Fruit fly (Drosophila melanogaster) whole organism, wandering third instar larva: ENCODE data around the gene rtet.
A peak's percentile ranks its signal among the peaks of the same experiment; 100 is the strongest.

ENCODE experiments used
- Abd-B ChIP-seq: fragments of >200 bp; optimal IDR thresholded peaks from 2 replicates; lab custom pipeline; 2017; ENCODE audit warnings: missing biosample characterization, missing genetic modification characterization
- CG32264 ChIP-seq: fragments of 200-800 bp; sonication (Bioruptor generic); optimal IDR thresholded peaks from 2 replicates; lab custom pipeline; 2016; ENCODE audit warnings: missing biosample characterization, missing genetic modification characterization
- CG9705 ChIP-seq: fragments of 200-800 bp; sonication (Bioruptor generic); optimal IDR thresholded peaks from 2 replicates; lab custom pipeline; 2018; ENCODE audit warnings: missing biosample characterization, mild to moderate bottlenecking, missing genetic modification characterization
- CrebA ChIP-seq: fragments of 200-800 bp; sonication (Bioruptor generic); optimal IDR thresholded peaks from 2 replicates; lab custom pipeline; 2016; ENCODE audit warnings: missing biosample characterization, mild to moderate bottlenecking, missing genetic modification characterization, borderline replicate concordance
- Dfd ChIP-seq: fragments of >200 bp; optimal IDR thresholded peaks from 2 replicates; lab custom pipeline; 2017; ENCODE audit warnings: missing biosample characterization, missing genetic modification characterization
- Dif ChIP-seq: fragments of 200-275, 200-300 bp; sonication (Bioruptor generic); optimal IDR thresholded peaks from 2 replicates; lab custom pipeline; 2018; ENCODE audit warnings: missing biosample characterization, missing genetic modification characterization; ENCODE audit not compliant: partially characterized antibody
- GATAd ChIP-seq: sonication (Bioruptor generic); optimal IDR thresholded peaks from 2 replicates; lab custom pipeline; 2016; ENCODE audit warnings: missing biosample characterization, missing genetic modification characterization
- HLH106 ChIP-seq: fragments of 200-800 bp; optimal IDR thresholded peaks from 3 replicates; lab custom pipeline; 2019; ENCODE audit warnings: missing biosample characterization, mild to moderate bottlenecking, missing genetic modification characterization, moderate library complexity
- Hnf4 ChIP-seq: fragments of 200-800 bp; sonication (Bioruptor generic); optimal IDR thresholded peaks from 2 replicates; lab custom pipeline; 2016; ENCODE audit warnings: missing biosample characterization, mild to moderate bottlenecking, missing genetic modification characterization
- Hr78 ChIP-seq: fragments of >200 bp; optimal IDR thresholded peaks from 2 replicates; lab custom pipeline; 2017; ENCODE audit warnings: missing biosample characterization, missing genetic modification characterization
- Hr83 ChIP-seq: fragments of 200-300 bp; sonication (Bioruptor generic); optimal IDR thresholded peaks from 2 replicates; lab custom pipeline; 2016; ENCODE audit warnings: missing biosample characterization, mild to moderate bottlenecking, missing genetic modification characterization, moderate library complexity; ENCODE audit not compliant: poor library complexity, severe bottlenecking
- Jra ChIP-seq: sonication (Bioruptor generic); optimal IDR thresholded peaks from 2 replicates; lab custom pipeline; 2016; ENCODE audit warnings: missing biosample characterization, missing genetic modification characterization
- Mio ChIP-seq: sonication (Bioruptor generic); optimal IDR thresholded peaks from 2 replicates; lab custom pipeline; 2016; ENCODE audit warnings: missing biosample characterization, missing genetic modification characterization
- Myc ChIP-seq: fragments of >200 bp; optimal IDR thresholded peaks from 2 replicates; lab custom pipeline; 2017
- N ChIP-seq: fragments of >200 bp; optimal IDR thresholded peaks from 2 replicates; lab custom pipeline; 2018; ENCODE audit warnings: missing biosample characterization, missing external identifiers, missing genetic modification characterization
- OdsH ChIP-seq: fragments of 200-800 bp; sonication (Bioruptor generic); optimal IDR thresholded peaks from 2 replicates; lab custom pipeline; 2016; ENCODE audit warnings: missing biosample characterization, mild to moderate bottlenecking, missing genetic modification characterization
- Rel ChIP-seq, 2 experiments: fragments of 200-800 bp; sonication (Bioruptor generic) in 1 of 2; optimal IDR thresholded peaks; 2 replicates in 1 of 2; 3 replicates in 1 of 2; lab custom pipeline; 2016 to 2019; ENCODE audit warnings: mild to moderate bottlenecking in 2 of 2, missing biosample characterization in 2 of 2, missing genetic modification characterization in 2 of 2, moderate library complexity in 1 of 2
- Sp1 ChIP-seq: fragments of 200-800 bp; sonication (Bioruptor generic); optimal IDR thresholded peaks from 3 replicates; lab custom pipeline; 2019; ENCODE audit warnings: missing biosample characterization, mild to moderate bottlenecking, missing genetic modification characterization, moderate library complexity
- Vsx2 ChIP-seq: fragments of 200-300, 225-300 bp; sonication (Bioruptor generic); optimal IDR thresholded peaks from 2 replicates; lab custom pipeline; 2018; ENCODE audit warnings: missing biosample characterization, missing genetic modification characterization; ENCODE audit not compliant: partially characterized antibody
- br ChIP-seq: fragments of 200-800 bp; sonication (Bioruptor generic); optimal IDR thresholded peaks from 2 replicates; lab custom pipeline; 2016; ENCODE audit warnings: missing biosample characterization, missing genetic modification characterization
- brk ChIP-seq: fragments of 200-800 bp; sonication (Bioruptor generic); optimal IDR thresholded peaks from 2 replicates; lab custom pipeline; 2016; ENCODE audit warnings: missing biosample characterization, mild to moderate bottlenecking, missing genetic modification characterization
- dl ChIP-seq, 2 experiments: fragments of 175-275, 200-275 bp in 1 of 2; fragments of 200-275 bp in 1 of 2; sonication (Bioruptor generic); optimal IDR thresholded peaks; lab custom pipeline; 2018; ENCODE audit warnings: mild to moderate bottlenecking in 2 of 2, missing biosample characterization in 2 of 2, missing genetic modification characterization in 2 of 2, moderate library complexity in 2 of 2; ENCODE audit not compliant: partially characterized antibody in 2 of 2, insufficient read depth in 1 of 2
- dmrt93B ChIP-seq: fragments of 200-800 bp; sonication (Bioruptor generic); optimal IDR thresholded peaks from 2 replicates; lab custom pipeline; 2018; ENCODE audit warnings: missing biosample characterization, mild to moderate bottlenecking, missing genetic modification characterization
- dsf ChIP-seq: sonication (Bioruptor generic); optimal IDR thresholded peaks from 2 replicates; lab custom pipeline; 2016; ENCODE audit warnings: missing biosample characterization, missing genetic modification characterization, borderline replicate concordance
- ey ChIP-seq: fragments of 200-800 bp; sonication (Bioruptor generic); optimal IDR thresholded peaks from 2 replicates; lab custom pipeline; 2016; ENCODE audit warnings: missing biosample characterization, missing genetic modification characterization
- foxo ChIP-seq, 2 experiments: fragments of 200-800 bp; sonication (Bioruptor generic); optimal IDR thresholded peaks; 2 replicates in 1 of 2; 3 replicates in 1 of 2; lab custom pipeline; 2016 to 2017; ENCODE audit warnings: missing biosample characterization in 2 of 2, missing genetic modification characterization in 2 of 2
- fru ChIP-seq: fragments of 200-800 bp; sonication (Bioruptor generic); optimal IDR thresholded peaks from 3 replicates; lab custom pipeline; 2016; ENCODE audit warnings: missing biosample characterization, mild to moderate bottlenecking, missing genetic modification characterization
- h ChIP-seq: fragments of 200-800 bp; sonication (Bioruptor generic); optimal IDR thresholded peaks from 3 replicates; lab custom pipeline; 2016; ENCODE audit warnings: missing biosample characterization, mild to moderate bottlenecking, missing genetic modification characterization
- jim ChIP-seq: fragments of 175-275, 200-325 bp; sonication (Bioruptor generic); optimal IDR thresholded peaks from 2 replicates; lab custom pipeline; 2016; ENCODE audit warnings: missing biosample characterization, mild to moderate bottlenecking, missing genetic modification characterization
- lola ChIP-seq: fragments of >200 bp; optimal IDR thresholded peaks from 2 replicates; lab custom pipeline; 2017; ENCODE audit warnings: missing biosample characterization, missing genetic modification characterization
- pan ChIP-seq: fragments of >200 bp; optimal IDR thresholded peaks from 2 replicates; lab custom pipeline; 2017
- psq ChIP-seq: fragments of 200-800 bp; sonication (Bioruptor generic); optimal IDR thresholded peaks from 3 replicates; lab custom pipeline; 2017; ENCODE audit warnings: missing biosample characterization, mild to moderate bottlenecking, missing genetic modification characterization, moderate library complexity
- rgr ChIP-seq: fragments of 200-800 bp; sonication (Bioruptor generic); optimal IDR thresholded peaks from 3 replicates; lab custom pipeline; 2016; ENCODE audit warnings: missing biosample characterization, mild to moderate bottlenecking, missing genetic modification characterization
- sage ChIP-seq: fragments of 200-800 bp; sonication (Bioruptor generic); optimal IDR thresholded peaks from 2 replicates; lab custom pipeline; 2016; ENCODE audit warnings: missing biosample characterization, mild to moderate bottlenecking, missing genetic modification characterization
- sv ChIP-seq: fragments of 200-800 bp; sonication (Bioruptor generic); optimal IDR thresholded peaks from 3 replicates; lab custom pipeline; 2016; ENCODE audit warnings: missing biosample characterization, missing genetic modification characterization
- tai ChIP-seq: sonication (Bioruptor generic); optimal IDR thresholded peaks from 2 replicates; lab custom pipeline; 2016; ENCODE audit warnings: missing biosample characterization, missing genetic modification characterization
- usp ChIP-seq: fragments of >200 bp; optimal IDR thresholded peaks from 2 replicates; lab custom pipeline; 2017; ENCODE audit warnings: missing biosample characterization, missing genetic modification characterization
- woc ChIP-seq: sonication (Bioruptor generic); optimal IDR thresholded peaks from 2 replicates; lab custom pipeline; 2016; ENCODE audit warnings: missing biosample characterization, mild to moderate bottlenecking, missing genetic modification characterization

Gene rtet

dm6 chr3R:21107907-21108591, at the start of gene rtet, which contains the start of gene Sec15:
Gene rtet (plus strand): TSS chr3R:21108446.
Gene Sec15 (minus strand): TSS chr3R:21107972.
- TF ChIP-seq N (GFP tag; lab: Kevin White, UChicago) = no peak
- TF ChIP-seq dsf (GFP tag; lab: Kevin White, UChicago) = peak; percentile 21
- no peak for TF ChIP-seq Dfd (GFP tag; lab: Kevin White, UChicago)
- TF ChIP-seq Hnf4 (GFP tag; lab: Kevin White, UChicago) = no peak
- no peak for TF ChIP-seq br (GFP tag; lab: Kevin White, UChicago)
- TF ChIP-seq ey (GFP tag; lab: Kevin White, UChicago) = peak; percentile 34
- TF ChIP-seq psq (GFP tag; lab: Kevin White, UChicago) = peak; percentile 57
- no peak for TF ChIP-seq dmrt93B (GFP tag; lab: Kevin White, UChicago)
- TF ChIP-seq Vsx2 (GFP tag; lab: Kevin White, UChicago) = peak; percentile 100
- no peak for TF ChIP-seq pan (lab: Kevin White, UChicago)
- TF ChIP-seq Myc (lab: Kevin White, UChicago) = no peak
- TF ChIP-seq jim (GFP tag; lab: Kevin White, UChicago) = no peak
- TF ChIP-seq HLH106 (tag; lab: Kevin White, UChicago) = peak; percentile 37
- TF ChIP-seq fru (GFP tag; lab: Kevin White, UChicago) = no peak
- peak; percentile 46 for TF ChIP-seq sv
- peak in 1 of 2 experiments; percentile 40 for TF ChIP-seq foxo (GFP tag; optimal IDR thresholded peaks at IDR 0.05; lab: Kevin White, UChicago)
- no peak for TF ChIP-seq CG32264 (GFP tag; lab: Kevin White, UChicago)
- TF ChIP-seq h (GFP tag; lab: Kevin White, UChicago) = no peak
- TF ChIP-seq Mio (GFP tag; lab: Kevin White, UChicago) = no peak
- peak; percentile 100 for TF ChIP-seq Dif
- TF ChIP-seq sage (GFP tag; lab: Kevin White, UChicago) = no peak
- peak; percentile 72 to 98 for TF ChIP-seq dl (GFP tag; optimal IDR thresholded peaks at IDR 0.05; lab: Kevin White, UChicago; ENCODE audit: insufficient read depth in 1 of 2, partially characterized antibody in 2 of 2)
- TF ChIP-seq Rel (GFP tag; optimal IDR thresholded peaks at IDR 0.05; lab: Kevin White, UChicago) = no peak
- TF ChIP-seq Rel (tag; optimal IDR thresholded peaks at IDR 0.05; lab: Kevin White, UChicago) = no peak
- no peak for TF ChIP-seq GATAd (GFP tag; lab: Kevin White, UChicago)
- TF ChIP-seq tai (GFP tag; lab: Kevin White, UChicago) = no peak
- TF ChIP-seq brk (GFP tag; lab: Kevin White, UChicago) = no peak
- TF ChIP-seq CrebA (GFP tag; lab: Kevin White, UChicago) = no peak
- TF ChIP-seq Hr83 = no peak
- peak; percentile 40 for TF ChIP-seq OdsH
- TF ChIP-seq Jra (GFP tag; lab: Kevin White, UChicago) = no peak
- TF ChIP-seq Hr78 (GFP tag; lab: Kevin White, UChicago) = no peak
- TF ChIP-seq CG9705 (GFP tag; lab: Kevin White, UChicago) = peak; percentile 45
- TF ChIP-seq rgr = peak; percentile 74
- TF ChIP-seq usp (GFP tag; lab: Kevin White, UChicago) = no peak
- TF ChIP-seq Abd-B (GFP tag; lab: Kevin White, UChicago) = no peak
- no peak for TF ChIP-seq Sp1 (GFP tag; lab: Kevin White, UChicago)
- no peak for TF ChIP-seq lola (GFP tag; lab: Kevin White, UChicago)
- TF ChIP-seq woc (GFP tag; lab: Kevin White, UChicago) = peak; percentile 41
